Worm (Caenorhabditis elegans): ENCODE measurements around the gene C05C10.5.

Gene C05C10.5

DNA sequence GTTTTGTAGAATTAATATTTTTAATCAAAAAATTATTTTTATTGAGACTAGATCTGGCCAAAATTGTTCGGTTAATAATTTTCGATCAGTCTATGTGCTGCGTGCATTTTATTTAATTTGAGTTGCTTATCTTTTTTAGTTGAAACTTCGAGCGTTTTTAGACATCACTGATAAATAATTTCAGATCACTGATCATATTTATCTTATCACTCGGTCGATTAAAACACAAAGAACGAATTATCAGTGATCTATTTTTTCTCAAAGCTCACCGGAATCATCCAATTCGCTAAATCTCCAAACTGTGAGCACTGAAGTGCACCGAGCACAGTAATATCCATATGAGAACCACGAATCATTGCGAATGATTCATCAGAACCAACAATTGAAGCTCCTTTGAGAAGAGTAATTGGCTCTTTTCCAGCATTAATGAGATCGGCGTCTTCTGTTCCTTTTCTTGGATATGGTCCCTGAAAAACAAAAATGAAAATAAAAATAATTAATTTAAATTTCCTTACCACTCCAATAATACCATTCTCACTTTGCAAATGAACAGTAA, 3.7 kb upstream of the C05C10.5 start (continued):
- no peak for TF ChIP-seq lin-13 (GFP tag; optimal IDR thresholded peaks at IDR 0.05)
- TF ChIP-seq lin-15B (tag; optimal IDR thresholded peaks at IDR 0.05): no peak
- no peak for TF ChIP-seq jun-1 (tag; optimal IDR thresholded peaks at IDR 0.05)
- no peak for TF ChIP-seq nhr-20 (tag; optimal IDR thresholded peaks at IDR 0.05)
- peak in 1 of 2 experiments; percentile 14 for TF ChIP-seq lsy-2 (tag; optimal IDR thresholded peaks at IDR 0.05)
- no peak for TF ChIP-seq pax-3 (tag; optimal IDR thresholded peaks at IDR 0.05)
- TF ChIP-seq egl-13 (tag; optimal IDR thresholded peaks at IDR 0.05): no peak
- TF ChIP-seq nhr-85 (tag): peak; percentile 37
- no peak for TF ChIP-seq nhr-11 (tag; optimal IDR thresholded peaks at IDR 0.05)
- no peak for TF ChIP-seq xbp-1 (tag; optimal IDR thresholded peaks at IDR 0.05)
- TF ChIP-seq nhr-71 (tag; optimal IDR thresholded peaks at IDR 0.05): peak; percentile 70
- no peak for TF ChIP-seq unc-130 (tag; optimal IDR thresholded peaks at IDR 0.05)
- no peak for TF ChIP-seq aly-2 (tag; optimal IDR thresholded peaks at IDR 0.05)
- no peak for TF ChIP-seq nhr-237 (tag; optimal IDR thresholded peaks at IDR 0.05)
- TF ChIP-seq ceh-88 (GFP tag; IDR thresholded peaks at IDR 0.05): no peak
- no peak for TF ChIP-seq efl-3 (GFP tag; optimal IDR thresholded peaks at IDR 0.05)
- no peak for TF ChIP-seq hlh-4 (tag; optimal IDR thresholded peaks at IDR 0.05)
- TF ChIP-seq elt-2 (tag; optimal IDR thresholded peaks at IDR 0.05): peak; percentile 63
- TF ChIP-seq ceh-90 (tag; optimal IDR thresholded peaks at IDR 0.05): no peak
- no peak for TF ChIP-seq C04F5.9 (tag; optimal IDR thresholded peaks at IDR 0.05)
- no peak for TF ChIP-seq unc-62 (GFP tag; optimal IDR thresholded peaks at IDR 0.05)
- no peak for TF ChIP-seq swsn-7 (tag; optimal IDR thresholded peaks at IDR 0.05)

DNA sequence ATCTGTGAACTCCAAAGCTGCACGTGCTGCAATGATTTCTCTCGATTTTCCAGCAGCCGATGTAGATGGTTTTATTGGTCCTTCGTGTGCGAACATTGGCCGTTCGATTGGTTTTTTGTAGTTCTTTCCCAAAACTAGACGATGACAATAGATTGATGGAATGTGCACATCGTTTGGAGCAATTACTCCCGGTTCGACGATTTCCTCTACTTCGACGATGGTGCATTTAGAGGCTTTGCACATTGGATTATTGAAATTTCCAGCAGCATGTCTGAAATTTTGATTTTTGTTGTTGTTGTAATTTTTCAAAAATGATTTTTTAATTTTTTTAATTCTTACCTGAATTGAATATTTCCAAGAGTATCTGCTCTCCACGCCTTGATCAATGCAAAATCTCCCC, 3.2 kb upstream of the C05C10.5 start:
- TF ChIP-seq skn-1 (tag; optimal IDR thresholded peaks at IDR 0.05) (no peak), nhr-85 (tag) (peak; percentile 62), F16B12.6 (tag; optimal IDR thresholded peaks at IDR 0.05) (no peak), pag-3 (tag; optimal IDR thresholded peaks at IDR 0.05; ENCODE audit: borderline replicate concordance, insufficient read depth) (no peak), elt-3 (tag; optimal IDR thresholded peaks at IDR 0.05) (no peak), blmp-1 (tag; optimal IDR thresholded peaks at IDR 0.05) (no peak)

DNA sequence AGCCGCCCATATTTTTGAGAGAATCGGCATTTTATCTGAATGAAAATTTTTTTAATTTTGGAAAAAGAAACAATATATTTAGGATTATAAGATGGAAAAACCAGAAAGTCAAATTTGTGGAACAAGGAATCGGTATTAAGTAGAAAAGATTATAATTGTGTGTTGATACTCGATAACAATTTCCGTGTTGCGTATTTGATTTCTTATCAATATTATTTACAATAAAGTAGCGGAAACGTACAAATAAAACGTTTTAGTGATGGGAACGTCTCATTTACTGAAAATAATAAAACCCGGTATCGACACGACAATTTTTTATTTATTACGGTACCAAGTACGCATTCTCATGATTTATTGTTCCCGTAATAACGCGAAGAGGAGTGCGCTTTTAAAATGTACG, 2.0 kb upstream of the C05C10.5 start, which contains the start of gene C05C10.3:
C05C10.3 (minus strand) TSS at position 35 of the 400 bp plus-strand sequence.
- TF ChIP-seq nhr-28 (tag; optimal IDR thresholded peaks at IDR 0.05) (no peak), efl-1 (optimal IDR thresholded peaks at IDR 0.05) (no peak), efl-1 (GFP tag; optimal IDR thresholded peaks at IDR 0.05 in 1 of 2) (peak in 1 of 2 experiments; percentile 16), C16A3.4 (tag; optimal IDR thresholded peaks at IDR 0.05) (no peak), nhr-20 (tag; optimal IDR thresholded peaks at IDR 0.05) (no peak), ceh-88 (GFP tag; IDR thresholded peaks at IDR 0.05) (no peak), nhr-237 (tag; optimal IDR thresholded peaks at IDR 0.05) (no peak)

DNA sequence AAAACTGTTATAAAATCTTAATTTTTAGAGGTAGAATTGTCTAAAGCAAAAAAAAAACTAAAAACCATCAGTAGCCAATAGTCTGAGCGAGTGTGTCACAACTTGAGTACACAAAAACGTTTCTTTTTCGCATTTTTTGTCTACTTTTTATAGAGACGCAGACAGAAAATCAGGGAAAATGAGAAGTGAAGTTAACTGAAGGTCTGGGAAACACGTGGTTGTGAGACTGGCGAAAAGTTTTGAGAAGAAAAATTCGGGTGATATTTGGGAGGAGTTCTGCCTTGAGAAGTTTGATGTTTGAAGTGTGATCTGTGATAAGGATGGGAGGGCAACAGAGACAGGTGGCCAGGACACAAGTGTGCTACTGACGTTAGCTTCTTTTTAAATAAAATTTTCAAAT, 1.2 kb upstream of the C05C10.5 start:
- TF ChIP-seq pax-3 (tag; optimal IDR thresholded peaks at IDR 0.05): no peak
- TF ChIP-seq lin-15B (tag; optimal IDR thresholded peaks at IDR 0.05): peak; percentile 11
- TF ChIP-seq rnt-1 (tag; optimal IDR thresholded peaks at IDR 0.05): peak; percentile 76
- TF ChIP-seq fkh-10 (GFP tag; optimal IDR thresholded peaks at IDR 0.05): no peak
- TF ChIP-seq sptf-1 (tag; optimal IDR thresholded peaks at IDR 0.05): no peak
- peak; percentile 51 for TF ChIP-seq skn-1 (tag; optimal IDR thresholded peaks at IDR 0.05)
- TF ChIP-seq lin-35 (GFP tag; optimal IDR thresholded peaks at IDR 0.05): peak; percentile 75 to 87
- TF ChIP-seq lsy-2 (tag; optimal IDR thresholded peaks at IDR 0.05): peak; percentile 80 to 89
- TF ChIP-seq lin-13 (GFP tag; optimal IDR thresholded peaks at IDR 0.05): peak; percentile 83
- TF ChIP-seq ceh-82 (tag; optimal IDR thresholded peaks at IDR 0.05): peak; percentile 14 to 59 (median 26)
- peak; percentile 60 for TF ChIP-seq unc-130 (tag; optimal IDR thresholded peaks at IDR 0.05)
- TF ChIP-seq unc-62 (GFP tag; optimal IDR thresholded peaks at IDR 0.05): no peak
- TF ChIP-seq nhr-90 (tag; optimal IDR thresholded peaks at IDR 0.05; ENCODE audit: poor library complexity): peak; percentile 83
- peak; percentile 88 for TF ChIP-seq nhr-11 (tag; optimal IDR thresholded peaks at IDR 0.05)
- no peak for TF ChIP-seq pqm-1 (tag; optimal IDR thresholded peaks at IDR 0.05)
- peak; percentile 19 for TF ChIP-seq nhr-237 (tag; optimal IDR thresholded peaks at IDR 0.05)
- peak; percentile 41 for TF ChIP-seq ama-1 (optimal IDR thresholded peaks at IDR 0.05)
- peak; percentile 32 for TF ChIP-seq sup-37 (GFP tag; optimal IDR thresholded peaks at IDR 0.05)
- TF ChIP-seq snu-23 (GFP tag; optimal IDR thresholded peaks at IDR 0.05): peak; percentile 94
- TF ChIP-seq snpc-4 (tag; optimal IDR thresholded peaks at IDR 0.05): peak; percentile 40
- peak; percentile 80 for TF ChIP-seq tbx-2 (tag; optimal IDR thresholded peaks at IDR 0.05)
- no peak for TF ChIP-seq aly-2 (tag; optimal IDR thresholded peaks at IDR 0.05)
- TF ChIP-seq nhr-85 (tag): peak; percentile 93
- peak; percentile 97 for TF ChIP-seq nhr-71 (tag; optimal IDR thresholded peaks at IDR 0.05)
- TF ChIP-seq fkh-8 (tag; optimal IDR thresholded peaks at IDR 0.05): peak; percentile 56
- no peak for TF ChIP-seq sox-4 (tag; optimal IDR thresholded peaks at IDR 0.05)
- TF ChIP-seq mef-2 (tag; optimal IDR thresholded peaks at IDR 0.05): no peak
- TF ChIP-seq elt-3 (tag; optimal IDR thresholded peaks at IDR 0.05): peak in 3 of 6 experiments; percentile 70 to 98 (median 75)
- TF ChIP-seq ets-5 (GFP tag; IDR thresholded peaks at IDR 0.05): no peak
